Fruit fly (Drosophila melanogaster): ENCODE results near the gene CG4362.

CG4362 gene

DNA sequence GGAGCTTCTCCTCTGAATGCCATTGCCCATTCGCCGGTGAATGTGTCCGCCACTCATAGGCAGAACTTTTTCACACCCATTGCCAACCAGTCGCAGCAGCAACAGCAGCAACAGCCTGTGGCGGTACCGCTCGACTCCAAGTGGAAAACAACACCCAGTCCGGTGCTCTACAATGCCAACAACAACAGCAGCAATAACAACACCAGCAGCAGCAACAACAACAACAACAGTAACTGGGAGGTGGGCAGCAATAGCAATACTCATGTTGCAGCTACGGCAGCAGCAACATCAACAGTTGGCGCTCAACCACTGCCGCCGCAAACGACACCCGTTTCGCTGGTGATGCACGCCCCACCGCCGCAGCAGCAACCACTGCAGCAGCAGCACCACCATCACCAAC, 13.7 kb downstream of the CG4362 start:
- TF ChIP-seq rn (GFP tag; IDR thresholded peaks at IDR 0.05) (no peak), Snoo (tag; optimal IDR thresholded peaks at IDR 0.05) (no peak), CG13204 (GFP tag; optimal IDR thresholded peaks at IDR 0.05) (no peak), CG15710 (tag; optimal IDR thresholded peaks at IDR 0.05) (no peak), CG34367 (tag; optimal IDR thresholded peaks at IDR 0.05) (no peak)

DNA sequence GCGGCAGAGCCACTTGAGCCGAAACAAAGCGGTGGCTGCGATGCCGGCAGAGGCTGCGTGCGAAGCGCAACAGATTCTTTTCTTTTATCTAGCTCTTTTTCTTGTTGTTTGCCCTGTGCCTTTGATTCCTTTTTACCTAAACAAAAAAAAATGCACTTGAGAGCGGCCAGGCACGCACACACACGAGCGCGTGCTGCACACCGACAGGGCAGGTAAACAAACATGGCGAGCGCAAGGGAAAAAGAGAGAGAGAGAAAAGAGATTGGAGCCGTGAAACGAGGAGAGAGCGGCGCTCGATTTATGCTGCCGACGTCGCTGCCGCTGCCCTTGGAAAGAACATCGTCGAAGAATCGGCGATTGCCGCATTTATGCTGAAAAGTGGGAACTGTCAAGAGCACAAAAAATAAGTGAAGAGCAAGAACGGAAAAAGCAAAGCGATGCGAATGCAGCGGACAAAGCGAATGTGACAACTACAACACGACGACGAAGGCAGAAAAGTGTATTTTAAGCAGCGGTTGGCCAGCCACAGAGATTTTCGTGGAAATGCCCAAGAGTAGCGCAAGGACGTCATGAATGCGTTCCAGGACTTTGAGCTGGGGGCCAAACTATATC, 14.4 kb downstream of the CG4362 start:
- TF ChIP-seq CG13204 (GFP tag; optimal IDR thresholded peaks at IDR 0.05): peak; percentile 55
- TF ChIP-seq CG4496 (GFP tag; IDR thresholded peaks at IDR 0.05): no peak
- TF ChIP-seq Pif1A (GFP tag; optimal IDR thresholded peaks at IDR 0.05): no peak
- TF ChIP-seq gl (tag; optimal IDR thresholded peaks at IDR 0.05): peak; percentile 66
- 0 out of 3 replicates have a peak, but pooled peaks have one; percentile 28 for TF ChIP-seq fd96Ca (GFP tag; IDR thresholded peaks at IDR 0.05)
- peak; percentile 63 for TF ChIP-seq CG12605 (GFP tag; IDR thresholded peaks at IDR 0.05)
- TF ChIP-seq EcR (GFP tag; optimal IDR thresholded peaks at IDR 0.05): peak; percentile 79
- no peak for TF ChIP-seq CG9948 (tag; optimal IDR thresholded peaks at IDR 0.05)

DNA sequence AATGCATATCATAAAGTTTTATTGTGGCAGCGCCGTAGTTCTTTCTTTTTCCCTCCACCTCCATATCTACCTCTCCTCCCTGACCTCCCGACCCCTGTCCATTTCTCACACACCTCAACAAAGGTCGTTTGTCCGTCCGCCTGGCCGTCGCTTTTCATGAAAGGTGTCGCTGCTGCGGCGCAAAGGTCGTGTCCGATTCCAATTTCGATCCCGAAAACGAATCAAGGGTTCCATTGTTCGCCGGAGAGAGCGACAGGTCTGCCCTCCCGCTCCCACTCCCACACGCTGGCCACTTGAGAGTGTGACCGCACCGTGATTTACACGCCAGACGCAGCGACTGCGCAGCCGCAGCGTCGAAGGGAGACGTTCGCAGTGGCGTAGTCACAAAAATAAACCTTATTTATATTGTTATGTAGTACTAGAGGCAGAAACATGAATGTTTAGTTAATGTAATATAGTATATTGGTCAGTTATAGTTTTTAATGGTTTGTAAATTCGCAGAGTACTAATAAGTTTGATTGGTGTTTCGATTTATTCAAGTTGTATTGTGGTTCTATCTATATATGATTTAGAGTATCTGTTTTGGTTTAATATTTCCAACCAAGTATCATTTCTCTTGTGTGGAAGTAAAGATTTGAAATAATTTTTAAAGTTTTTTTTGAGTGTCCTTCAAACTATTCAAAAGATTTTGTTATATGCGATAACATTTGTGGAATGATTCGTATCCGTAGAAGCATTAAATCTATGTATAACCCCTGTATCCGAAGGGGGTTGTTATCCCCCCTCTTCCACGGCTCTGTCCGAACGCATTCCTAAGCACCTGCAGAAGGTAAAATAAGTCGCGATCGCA, 15.1 kb downstream of the CG4362 start:
- TF ChIP-seq CG34367 (tag; optimal IDR thresholded peaks at IDR 0.05): peak; percentile 71
- TF ChIP-seq CG8301 (tag; optimal IDR thresholded peaks at IDR 0.05): no peak
- TF ChIP-seq Snoo (tag; optimal IDR thresholded peaks at IDR 0.05): peak; percentile 77
- TF ChIP-seq CG8159 (tag; optimal IDR thresholded peaks at IDR 0.05): peak; percentile 90
- TF ChIP-seq CG15710 (tag; optimal IDR thresholded peaks at IDR 0.05): peak; percentile 88
- TF ChIP-seq CG13204 (GFP tag; optimal IDR thresholded peaks at IDR 0.05): no peak
- TF ChIP-seq CG9948 (tag; optimal IDR thresholded peaks at IDR 0.05): peak; percentile 79
- no peak for TF ChIP-seq gl (tag; optimal IDR thresholded peaks at IDR 0.05)
- TF ChIP-seq Ets98B (GFP tag; IDR thresholded peaks at IDR 0.05): no peak
- TF ChIP-seq CG17806 (tag; optimal IDR thresholded peaks at IDR 0.05): peak; percentile 67
- no peak for TF ChIP-seq CG4496 (GFP tag; IDR thresholded peaks at IDR 0.05)
- peak; percentile 33 for TF ChIP-seq Pif1B (GFP tag; optimal IDR thresholded peaks at IDR 0.05)
- no peak for TF ChIP-seq Pif1A (GFP tag; optimal IDR thresholded peaks at IDR 0.05)
- peak; percentile 57 for TF ChIP-seq EcR (GFP tag; optimal IDR thresholded peaks at IDR 0.05)

DNA sequence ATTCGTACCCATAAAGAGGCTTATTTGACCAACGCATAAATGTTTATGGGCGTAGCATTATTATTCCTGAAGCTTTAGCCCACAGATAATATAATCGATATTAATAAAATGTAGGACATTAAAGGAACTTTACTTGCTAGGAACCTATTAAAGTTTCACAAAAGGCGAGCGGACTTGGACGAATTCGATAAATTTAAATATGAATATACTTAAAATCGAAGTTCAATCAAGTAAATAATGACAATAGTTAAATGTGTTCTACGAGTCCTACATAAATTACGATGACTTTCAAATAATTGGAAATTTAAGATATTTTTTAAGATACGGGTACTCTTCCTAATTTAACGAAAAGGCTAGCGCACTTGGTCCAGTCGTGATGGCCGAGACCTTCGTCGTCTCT, 15.7 kb downstream of the CG4362 start:
- TF ChIP-seq CG15710 (tag; optimal IDR thresholded peaks at IDR 0.05): peak; percentile 39
- no peak for TF ChIP-seq CG4496 (GFP tag; IDR thresholded peaks at IDR 0.05)
- peak; percentile 11 for TF ChIP-seq CG34367 (tag; optimal IDR thresholded peaks at IDR 0.05)
- no peak for TF ChIP-seq D1 (tag; optimal IDR thresholded peaks at IDR 0.05)
- no peak for TF ChIP-seq Ets98B (GFP tag; IDR thresholded peaks at IDR 0.05)
- TF ChIP-seq CG8159 (tag; optimal IDR thresholded peaks at IDR 0.05): peak; percentile 64
- no peak for TF ChIP-seq CG8301 (tag; optimal IDR thresholded peaks at IDR 0.05)
- no peak for TF ChIP-seq rn (GFP tag; IDR thresholded peaks at IDR 0.05)
- no peak for TF ChIP-seq CG13204 (GFP tag; optimal IDR thresholded peaks at IDR 0.05)
- TF ChIP-seq CG17806 (tag; optimal IDR thresholded peaks at IDR 0.05): peak; percentile 31
- TF ChIP-seq fd96Ca (GFP tag; IDR thresholded peaks at IDR 0.05): no peak
- no peak for TF ChIP-seq Pif1A (GFP tag; optimal IDR thresholded peaks at IDR 0.05)
- TF ChIP-seq CG12605 (GFP tag; IDR thresholded peaks at IDR 0.05): no peak
- peak; percentile 44 for TF ChIP-seq CG9948 (tag; optimal IDR thresholded peaks at IDR 0.05)
- no peak for TF ChIP-seq Pif1B (GFP tag; optimal IDR thresholded peaks at IDR 0.05)
- peak; percentile 19 for TF ChIP-seq CG14655 (GFP tag; optimal IDR thresholded peaks at IDR 0.05)
- no peak for TF ChIP-seq gl (tag; optimal IDR thresholded peaks at IDR 0.05)
- TF ChIP-seq CG10348 (GFP tag; IDR thresholded peaks at IDR 0.05): no peak
- no peak for TF ChIP-seq EcR (GFP tag; optimal IDR thresholded peaks at IDR 0.05)
- TF ChIP-seq Snoo (tag; optimal IDR thresholded peaks at IDR 0.05): no peak
- TF ChIP-seq CG32121 (GFP tag; IDR thresholded peaks at IDR 0.05): no peak

DNA sequence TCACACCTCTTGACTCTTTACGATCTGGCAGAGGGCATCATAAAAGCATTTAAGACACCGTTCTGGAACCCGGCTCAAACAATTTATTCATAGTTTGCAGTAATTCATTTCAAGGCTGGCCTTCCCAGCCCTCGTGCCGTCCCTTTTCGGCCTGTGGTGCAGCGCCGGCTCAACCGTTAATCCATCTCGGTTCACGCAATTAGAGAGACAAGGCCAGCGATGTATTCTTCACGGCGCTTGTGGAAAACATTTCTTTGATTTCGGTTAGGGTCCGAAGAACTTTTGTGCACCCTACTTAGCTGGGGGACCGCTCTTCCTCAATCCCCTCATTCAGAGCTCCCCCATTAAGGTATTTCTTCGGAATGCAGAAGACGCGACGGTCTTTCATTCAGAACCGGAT, 16.2 kb downstream of the CG4362 start:
- TF ChIP-seq CG13204 (GFP tag; optimal IDR thresholded peaks at IDR 0.05) (peak; percentile 9), EcR (GFP tag; optimal IDR thresholded peaks at IDR 0.05) (peak; percentile 22), Snoo (tag; optimal IDR thresholded peaks at IDR 0.05) (no peak), Pif1A (GFP tag; optimal IDR thresholded peaks at IDR 0.05) (no peak), rn (GFP tag; IDR thresholded peaks at IDR 0.05) (no peak), CG17806 (tag; optimal IDR thresholded peaks at IDR 0.05) (no peak), CG15710 (tag; optimal IDR thresholded peaks at IDR 0.05) (no peak)

DNA sequence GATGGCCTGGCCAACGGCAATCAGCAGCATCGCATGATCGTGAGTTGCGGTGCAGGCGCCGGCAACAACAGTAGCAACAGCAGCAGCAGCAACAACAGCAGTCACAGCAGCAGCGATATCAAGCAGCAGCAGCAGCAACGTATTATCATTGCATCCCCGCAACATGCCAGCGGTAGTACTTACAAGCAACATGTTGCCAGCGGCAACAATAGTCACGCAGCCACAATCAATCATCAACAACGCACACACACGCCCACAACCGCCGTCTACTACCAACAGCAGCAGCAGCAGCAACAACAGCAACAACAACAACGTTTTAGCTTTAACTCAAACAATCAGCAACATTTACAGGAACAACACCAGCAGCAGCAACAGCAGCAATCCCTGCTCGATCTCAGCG, 18.8 kb downstream of the CG4362 start:
- TF ChIP-seq CG8301 (tag; optimal IDR thresholded peaks at IDR 0.05) (no peak), CG32121 (GFP tag; IDR thresholded peaks at IDR 0.05) (no peak), CG34367 (tag; optimal IDR thresholded peaks at IDR 0.05) (no peak), CG9948 (tag; optimal IDR thresholded peaks at IDR 0.05) (no peak), CG4496 (GFP tag; IDR thresholded peaks at IDR 0.05) (no peak), CG13204 (GFP tag; optimal IDR thresholded peaks at IDR 0.05) (no peak), Pif1A (GFP tag; optimal IDR thresholded peaks at IDR 0.05) (no peak), CG14655 (GFP tag; optimal IDR thresholded peaks at IDR 0.05) (no peak), CG10348 (GFP tag; IDR thresholded peaks at IDR 0.05) (no peak), gl (tag; optimal IDR thresholded peaks at IDR 0.05) (no peak)

All from whole organism, pupa.